Fruit fly (Drosophila melanogaster) whole organism, prepupa: ENCODE data around the gene CG10286.

ENCODE experiments used
- CG11902 ChIP-seq: fragments of 200-800 bp; sonication (Bioruptor generic); optimal IDR thresholded peaks from 3 replicates; lab custom pipeline; 2016; ENCODE audit warnings: missing biosample characterization, missing genetic modification characterization
- CG16779 ChIP-seq: fragments of 200-800 bp; sonication (Bioruptor generic); optimal IDR thresholded peaks from 3 replicates; lab custom pipeline; 2017; ENCODE audit warnings: missing biosample characterization, mild to moderate bottlenecking, missing genetic modification characterization
- Gug ChIP-seq: fragments of 200-800 bp; sonication (Bioruptor generic); IDR thresholded peaks from 2 replicates; pipeline ENCODE4 v1.3.6; 2022; ENCODE audit warnings: missing biosample characterization, missing genetic modification characterization
- Met ChIP-seq: fragments of 200-800 bp; sonication (Bioruptor generic); optimal IDR thresholded peaks from 3 replicates; lab custom pipeline; 2016; ENCODE audit warnings: missing biosample characterization, missing genetic modification characterization
- Sox102F ChIP-seq: fragments of 200-800 bp; sonication (Bioruptor generic); optimal IDR thresholded peaks from 2 replicates; lab custom pipeline; 2016; ENCODE audit warnings: missing biosample characterization, mild to moderate bottlenecking, missing genetic modification characterization
- Sox14 ChIP-seq: fragments of 200-800 bp; sonication (Bioruptor generic); optimal IDR thresholded peaks from 3 replicates; lab custom pipeline; 2016; ENCODE audit warnings: missing biosample characterization, missing genetic modification characterization
- acj6 ChIP-seq: fragments of 200-800 bp; sonication (Bioruptor generic); optimal IDR thresholded peaks from 3 replicates; lab custom pipeline; 2016; ENCODE audit warnings: missing biosample characterization, missing genetic modification characterization
- cyc ChIP-seq: fragments of 200-800 bp; sonication (Bioruptor generic); optimal IDR thresholded peaks from 3 replicates; lab custom pipeline; 2016; ENCODE audit warnings: missing biosample characterization, missing genetic modification characterization
- salr ChIP-seq, 2 experiments: fragments of 200-800 bp; sonication (Bioruptor generic); optimal IDR thresholded peaks; 3 replicates each; lab custom pipeline; 2016 to 2018; ENCODE audit warnings: missing biosample characterization in 2 of 2, missing genetic modification characterization in 2 of 2, mild to moderate bottlenecking in 1 of 2

- TF ChIP-seq Met (GFP tag; lab: Kevin White, UChicago) (peak; percentile 74), Sox102F (GFP tag; lab: Kevin White, UChicago) (peak; percentile 43), acj6 (GFP tag; lab: Kevin White, UChicago) (peak; percentile 17), Gug (GFP tag; lab: Robert Waterston, UW) (no peak), CG16779 (tag; lab: Kevin White, UChicago) (no peak), cyc (peak; percentile 50), Sox14 (GFP tag; lab: Kevin White, UChicago) (no peak), CG11902 (no peak), salr (GFP tag; optimal IDR thresholded peaks at IDR 0.05; lab: Kevin White, UChicago) (no peak)
These were observed 32.7 kb downstream of the CG10286 start for dm6 chr3R:6401522-6401844.
